Fruit fly (Drosophila melanogaster) whole organism, embryonic: ENCODE data around the gene CG10470.

Experiments
- BEAF-32 ChIP-seq: fragments of 200-800 bp; sonication (Bioruptor generic); optimal IDR thresholded peaks from 3 replicates; lab custom pipeline; 2017; ENCODE audit warnings: missing biosample characterization, missing genetic modification characterization, mild to moderate bottlenecking, moderate library complexity, missing genetic modification reagents
- CG10267 ChIP-seq: fragments of 200-800 bp; sonication (Bioruptor generic); optimal IDR thresholded peaks from 2 replicates; lab custom pipeline; 2018; ENCODE audit warnings: missing biosample characterization, mild to moderate bottlenecking, missing genetic modification characterization, moderate library complexity
- CG12391 ChIP-seq: fragments of 200-800 bp; sonication (Bioruptor generic); optimal IDR thresholded peaks from 3 replicates; lab custom pipeline; 2018; ENCODE audit warnings: missing biosample characterization, mild to moderate bottlenecking, missing genetic modification characterization, moderate library complexity
- CG12744 ChIP-seq: fragments of 200-800 bp; sonication (Bioruptor generic); optimal IDR thresholded peaks from 2 replicates; lab custom pipeline; 2016; ENCODE audit warnings: missing biosample characterization, missing genetic modification characterization
- CG13424 ChIP-seq: fragments of 200-800 bp; sonication (Bioruptor generic); optimal IDR thresholded peaks from 2 replicates; lab custom pipeline; 2019; ENCODE audit warnings: missing biosample characterization, mild to moderate bottlenecking, missing genetic modification characterization, moderate library complexity
- CG14710 ChIP-seq: fragments of 200-800 bp; sonication (Bioruptor generic); optimal IDR thresholded peaks from 3 replicates; lab custom pipeline; 2019; ENCODE audit warnings: missing biosample characterization, mild to moderate bottlenecking, missing genetic modification characterization, moderate library complexity
- CG1603 ChIP-seq: fragments of 200-800 bp; sonication (Bioruptor generic); optimal IDR thresholded peaks from 2 replicates; lab custom pipeline; 2019; ENCODE audit warnings: missing biosample characterization, mild to moderate bottlenecking, missing genetic modification characterization, moderate library complexity
- CG2116 ChIP-seq: fragments of 200-800 bp; sonication (Bioruptor generic); optimal IDR thresholded peaks from 3 replicates; lab custom pipeline; 2018; ENCODE audit warnings: missing biosample characterization, mild to moderate bottlenecking, missing genetic modification characterization
- CG2678 ChIP-seq: fragments of 200-800 bp; sonication (Bioruptor generic); optimal IDR thresholded peaks from 3 replicates; lab custom pipeline; 2019; ENCODE audit warnings: missing biosample characterization, mild to moderate bottlenecking, missing genetic modification characterization, moderate library complexity
- CG2712 ChIP-seq: fragments of 200-800 bp; optimal IDR thresholded peaks from 3 replicates; lab custom pipeline; 2019; ENCODE audit warnings: missing biosample characterization, mild to moderate bottlenecking, missing genetic modification characterization, moderate library complexity
- CG34376 ChIP-seq: fragments of 200-800 bp; sonication (Bioruptor generic); optimal IDR thresholded peaks from 2 replicates; lab custom pipeline; 2018; ENCODE audit warnings: missing biosample characterization, mild to moderate bottlenecking, missing genetic modification characterization
- CG7963 ChIP-seq: fragments of 200-800 bp; sonication (Bioruptor generic); IDR thresholded peaks from 3 replicates; pipeline ENCODE4 v1.3.6; 2022; ENCODE audit warnings: missing biosample characterization, missing genetic modification characterization; ENCODE audit not compliant: partially characterized antibody
- CG7987 ChIP-seq: fragments of 200-800 bp; sonication (Bioruptor generic); optimal IDR thresholded peaks from 2 replicates; lab custom pipeline; 2018; ENCODE audit warnings: missing biosample characterization, mild to moderate bottlenecking, missing genetic modification characterization, moderate library complexity
- CG8290 ChIP-seq, 3 experiments: fragments of 200-800 bp; sonication (Bioruptor generic); optimal IDR thresholded peaks; 2 replicates each; lab custom pipeline; 2016 to 2019; ENCODE audit warnings: missing biosample characterization in 3 of 3, missing genetic modification characterization in 3 of 3, mild to moderate bottlenecking in 2 of 3, moderate library complexity in 1 of 3
- CG8388 ChIP-seq: fragments of 200-800 bp; sonication (Bioruptor generic); optimal IDR thresholded peaks from 2 replicates; lab custom pipeline; 2019; ENCODE audit warnings: missing biosample characterization, mild to moderate bottlenecking, missing genetic modification characterization, moderate library complexity
- CG9437 ChIP-seq: fragments of 200-800 bp; sonication (Bioruptor generic); optimal IDR thresholded peaks from 2 replicates; lab custom pipeline; 2018; ENCODE audit warnings: missing biosample characterization, mild to moderate bottlenecking, missing genetic modification characterization
- CoRest ChIP-seq: fragments of 200-800 bp; sonication (Bioruptor generic); optimal IDR thresholded peaks from 3 replicates; lab custom pipeline; 2018; ENCODE audit warnings: missing biosample characterization, mild to moderate bottlenecking, missing genetic modification characterization, moderate library complexity
- D19A ChIP-seq: fragments of 200-800 bp; optimal IDR thresholded peaks from 3 replicates; lab custom pipeline; 2019; ENCODE audit warnings: missing biosample characterization, mild to moderate bottlenecking, missing genetic modification characterization, moderate library complexity
- Dref ChIP-seq: fragments of 200-800 bp; sonication (Bioruptor generic); IDR thresholded peaks from 2 replicates; pipeline ENCODE4 v1.3.6; 2022; ENCODE audit warnings: missing biosample characterization, missing genetic modification characterization
- Hmr ChIP-seq: fragments of 200-800 bp; sonication (Bioruptor generic); optimal IDR thresholded peaks from 3 replicates; lab custom pipeline; 2017; ENCODE audit warnings: mild to moderate bottlenecking, missing biosample characterization, missing genetic modification reagents, missing genetic modification characterization
- Lim3 ChIP-seq: fragments of 200-800 bp; sonication (Bioruptor generic); IDR thresholded peaks from 2 replicates; pipeline ENCODE4 v1.3.6; 2022; ENCODE audit warnings: missing biosample characterization, missing genetic modification characterization
- MESR4 ChIP-seq: fragments of 200-800 bp; sonication (Bioruptor generic); optimal IDR thresholded peaks from 2 replicates; lab custom pipeline; 2018; ENCODE audit warnings: missing biosample characterization, mild to moderate bottlenecking, missing genetic modification characterization, moderate library complexity
- Opbp ChIP-seq: fragments of 200-800 bp; sonication (Bioruptor generic); IDR thresholded peaks from 3 replicates; pipeline ENCODE4 v1.3.6; 2022; ENCODE audit warnings: missing biosample characterization, missing genetic modification characterization; ENCODE audit not compliant: partially characterized antibody
- Sry-δ ChIP-seq: fragments of 200-800 bp; sonication (Bioruptor generic); optimal IDR thresholded peaks from 2 replicates; lab custom pipeline; 2016; ENCODE audit warnings: missing biosample characterization, missing genetic modification characterization
- Tbp ChIP-seq: fragments of >200 bp; optimal IDR thresholded peaks from 2 replicates; lab custom pipeline; 2018; ENCODE audit warnings: missing biosample characterization, missing genetic modification characterization
- Usf ChIP-seq: fragments of 200-800 bp; sonication (Bioruptor generic); optimal IDR thresholded peaks from 2 replicates; lab custom pipeline; 2017; ENCODE audit warnings: missing genotype, missing biosample characterization, missing genetic modification characterization
- amos ChIP-seq: fragments of 200-800 bp; sonication (Bioruptor generic); IDR thresholded peaks from 2 replicates; pipeline ENCODE4 v1.3.6; 2022; ENCODE audit warnings: missing biosample characterization, missing genetic modification characterization; ENCODE audit not compliant: partially characterized antibody
- chn ChIP-seq: fragments of 200-800 bp; sonication (Bioruptor generic); optimal IDR thresholded peaks from 2 replicates; lab custom pipeline; 2016; ENCODE audit warnings: missing biosample characterization, missing genetic modification characterization
- dmrt99B ChIP-seq: fragments of 200-800 bp; sonication (Bioruptor generic); optimal IDR thresholded peaks from 2 replicates; lab custom pipeline; 2018; ENCODE audit warnings: missing biosample characterization, mild to moderate bottlenecking, missing genetic modification characterization, moderate library complexity
- hb ChIP-seq: fragments of 200-800 bp; sonication (Bioruptor generic); IDR thresholded peaks from 3 replicates; pipeline ENCODE4 v1.3.6; 2022; ENCODE audit warnings: missing biosample characterization, missing genetic modification characterization; ENCODE audit not compliant: partially characterized antibody
- hbn ChIP-seq: fragments of 200-800 bp; sonication (Bioruptor generic); IDR thresholded peaks from 2 replicates; pipeline ENCODE4 v1.3.6; 2022; ENCODE audit warnings: missing biosample characterization, missing genetic modification characterization; ENCODE audit not compliant: partially characterized antibody
- kni ChIP-seq: fragments of 200-800 bp; sonication (Bioruptor generic); optimal IDR thresholded peaks from 3 replicates; lab custom pipeline; 2017; ENCODE audit warnings: mild to moderate bottlenecking, missing biosample characterization, missing genetic modification reagents, missing genetic modification characterization
- knrl ChIP-seq: fragments of 200-800 bp; sonication (Bioruptor generic); IDR thresholded peaks from 3 replicates; pipeline ENCODE4 v1.3.6; 2022; ENCODE audit warnings: missing biosample characterization, missing genetic modification characterization; ENCODE audit not compliant: partially characterized antibody
- lola ChIP-seq, 3 experiments: fragments of >200 bp in 2 of 3; fragments of 200-800 bp in 1 of 3; sonication (Bioruptor generic) in 1 of 3; optimal IDR thresholded peaks; 2 replicates each; lab custom pipeline; 2017 to 2019; ENCODE audit warnings: missing biosample characterization in 3 of 3, missing genetic modification characterization in 3 of 3, mild to moderate bottlenecking in 1 of 3, moderate library complexity in 1 of 3
- mld ChIP-seq: fragments of 200-800 bp; sonication (Bioruptor generic); IDR thresholded peaks from 3 replicates; pipeline ENCODE4 v1.3.6; 2022; ENCODE audit warnings: missing biosample characterization, missing genetic modification characterization; ENCODE audit not compliant: partially characterized antibody
- nerfin-1 ChIP-seq: fragments of 200-800 bp; sonication (Bioruptor generic); optimal IDR thresholded peaks from 3 replicates; lab custom pipeline; 2019; ENCODE audit warnings: missing biosample characterization, mild to moderate bottlenecking, missing genetic modification characterization, moderate library complexity
- nerfin-2 ChIP-seq: fragments of 200-800 bp; sonication (Bioruptor generic); IDR thresholded peaks from 2 replicates; pipeline ENCODE4 v1.3.6; 2022; ENCODE audit warnings: missing biosample characterization, missing genetic modification characterization; ENCODE audit not compliant: partially characterized antibody
- nom ChIP-seq: fragments of 200-800 bp; sonication (Bioruptor generic); optimal IDR thresholded peaks from 2 replicates; lab custom pipeline; 2017; ENCODE audit warnings: missing biosample characterization, missing genetic modification characterization, mild to moderate bottlenecking, moderate library complexity, missing genetic modification reagents
- pb ChIP-seq: fragments of 200-800 bp; sonication (Bioruptor generic); optimal IDR thresholded peaks from 3 replicates; lab custom pipeline; 2016; ENCODE audit warnings: missing biosample characterization, missing genetic modification characterization
- ranshi ChIP-seq: fragments of 200-800 bp; sonication (Bioruptor generic); IDR thresholded peaks from 2 replicates; pipeline ENCODE4 v1.3.6; 2022; ENCODE audit warnings: missing biosample characterization, missing genetic modification characterization
- run ChIP-seq: fragments of 200-800 bp; sonication (Bioruptor generic); optimal IDR thresholded peaks from 3 replicates; lab custom pipeline; 2018; ENCODE audit warnings: missing biosample characterization, mild to moderate bottlenecking, missing genetic modification characterization
- sens ChIP-seq: fragments of 200-800 bp; sonication (Bioruptor generic); peaks from one replicate; lab custom pipeline; 2016; ENCODE audit warnings: missing biosample characterization, missing genetic modification characterization
- sim ChIP-seq: fragments of 200-800 bp; sonication (Bioruptor generic); IDR thresholded peaks from 2 replicates; pipeline ENCODE4 v1.3.6; 2022; ENCODE audit warnings: missing biosample characterization, missing genetic modification characterization
- stwl ChIP-seq: fragments of 200-800 bp; sonication (Bioruptor generic); optimal IDR thresholded peaks from 3 replicates; lab custom pipeline; 2018; ENCODE audit warnings: missing biosample characterization, mild to moderate bottlenecking, missing genetic modification characterization, moderate library complexity
- sug ChIP-seq: fragments of 200-800 bp; optimal IDR thresholded peaks from 2 replicates; lab custom pipeline; 2019; ENCODE audit warnings: missing biosample characterization, mild to moderate bottlenecking, missing genetic modification characterization, moderate library complexity
- unc-4 ChIP-seq: fragments of 200-800 bp; sonication (Bioruptor generic); IDR thresholded peaks from 2 replicates; pipeline ENCODE4 v1.3.6; 2022; ENCODE audit warnings: missing biosample characterization, missing genetic modification characterization; ENCODE audit not compliant: partially characterized antibody
- vvl ChIP-seq: fragments of 200-800 bp; sonication (Bioruptor generic); IDR thresholded peaks from 2 replicates; pipeline ENCODE4 v1.3.6; 2022; ENCODE audit warnings: missing biosample characterization, missing genetic modification characterization
- zen2 ChIP-seq: fragments of 200-800 bp; sonication (Bioruptor generic); IDR thresholded peaks from 3 replicates; pipeline ENCODE4 v1.3.6; 2022; ENCODE audit warnings: missing biosample characterization, missing genetic modification characterization; ENCODE audit not compliant: partially characterized antibody

Gene CG10470

DNA sequence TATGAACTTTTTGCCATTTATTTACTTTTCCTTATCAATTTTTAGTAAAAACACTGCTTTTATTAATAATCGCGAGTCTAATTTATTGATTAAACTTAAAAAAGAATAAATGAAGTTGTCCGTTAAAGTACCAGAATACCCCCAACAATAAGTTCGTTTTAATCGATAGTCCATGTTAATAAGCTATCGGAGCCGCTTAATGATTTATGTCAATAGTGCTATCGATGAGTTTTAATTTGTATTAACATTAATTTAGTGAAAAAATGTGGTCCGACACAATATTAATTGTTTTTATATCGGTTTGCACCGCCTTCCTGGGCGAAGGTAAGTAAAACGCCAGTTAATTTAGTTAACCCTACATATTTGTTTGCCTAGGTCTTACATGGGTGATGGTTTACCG is at the start of gene CG10470 (continued):
- TF ChIP-seq run (no peak), D19A (tag; lab: Kevin White, UChicago) (peak; percentile 36), nerfin-2 (peak; percentile 80), CG2116 (peak; percentile 68), hb (peak; percentile 75), kni (no peak), unc-4 (GFP tag; lab: Robert Waterston, UW) (peak; percentile 81), Usf (GFP tag; lab: Kevin White, UChicago) (no peak), CG12391 (peak; percentile 49), zen2 (GFP tag; lab: Robert Waterston, UW) (peak; percentile 70; the same call in 2 of the 3 replicates), CG13424 (peak; percentile 19), sens (peak; percentile 87), dmrt99B (peak; percentile 23), sug (tag; lab: Kevin White, UChicago) (peak; percentile 15), Dref (GFP tag; lab: Robert Waterston, UW) (peak; percentile 75), Tbp (no peak), Lim3 (GFP tag; lab: Robert Waterston, UW) (no peak), CG2712 (tag; lab: Kevin White, UChicago) (peak; percentile 50), CG14710 (tag; lab: Kevin White, UChicago) (peak; percentile 46), hbn (GFP tag; lab: Robert Waterston, UW) (peak; percentile 84), knrl (GFP tag; lab: Robert Waterston, UW) (peak; percentile 70; the same call in 2 of the 3 replicates), nerfin-1 (no peak), BEAF-32 (GFP tag; lab: Kevin White, UChicago) (peak; percentile 78), mld (GFP tag; lab: Robert Waterston, UW) (peak; percentile 11; the same call in 1 of the 3 replicates), CG2678 (peak; percentile 45), chn (GFP tag; lab: Kevin White, UChicago) (no peak), nom (no peak), CG7963 (GFP tag; lab: Robert Waterston, UW) (peak; percentile 75), sim (GFP tag; lab: Robert Waterston, UW) (no peak), Opbp (GFP tag; lab: Robert Waterston, UW) (peak; percentile 82; the same call in 2 of the 3 replicates), CG10267 (tag; lab: Kevin White, UChicago) (peak; percentile 69), CoRest (tag; lab: Kevin White, UChicago) (peak; percentile 34), CG7987 (no peak), CG8388 (GFP tag; lab: Kevin White, UChicago) (peak; percentile 28), CG34376 (GFP tag; lab: Kevin White, UChicago) (no peak), Sry-δ (peak; percentile 71), stwl (tag; lab: Kevin White, UChicago) (peak; percentile 62), CG1603 (tag; lab: Kevin White, UChicago) (peak; percentile 20), MESR4 (GFP tag; lab: Kevin White, UChicago) (peak; percentile 70), lola (GFP tag; optimal IDR thresholded peaks at IDR 0.05; lab: Kevin White, UChicago) (peak in 1 of 3 experiments; percentile 34), Hmr (no peak), ranshi (GFP tag; lab: Robert Waterston, UW) (no peak), CG8290 (GFP tag; optimal IDR thresholded peaks at IDR 0.05; lab: Kevin White, UChicago) (no peak), CG8290 (tag; optimal IDR thresholded peaks at IDR 0.05; lab: Kevin White, UChicago) (no peak), CG9437 (peak; percentile 77), pb (GFP tag; lab: Kevin White, UChicago) (no peak), vvl (peak; percentile 53; the same call in 1 of the 2 replicates), amos (GFP tag; lab: Robert Waterston, UW) (peak; percentile 84), CG12744 (GFP tag; lab: Kevin White, UChicago) (no peak)
